Fruit fly (Drosophila melanogaster) whole organism, embryonic: ENCODE data around the gene dock.

Experiments
- Atf6 ChIP-seq: fragments of 200-800 bp; sonication (Bioruptor generic); IDR thresholded peaks from 2 replicates; pipeline ENCODE4 v1.3.6; 2022; ENCODE audit warnings: missing biosample characterization, missing genetic modification characterization
- B-H1 ChIP-seq: fragments of 200-800 bp; sonication (Bioruptor generic); IDR thresholded peaks from 3 replicates; pipeline ENCODE4 v1.3.6; 2022; ENCODE audit warnings: missing biosample characterization, missing genetic modification characterization
- Bgb ChIP-seq: fragments of 200-800 bp; sonication (Bioruptor generic); IDR thresholded peaks from 2 replicates; pipeline ENCODE4 v1.3.6; 2022; ENCODE audit warnings: missing biosample characterization, missing genetic modification characterization; ENCODE audit not compliant: partially characterized antibody
- CG10267 ChIP-seq: fragments of 200-800 bp; sonication (Bioruptor generic); optimal IDR thresholded peaks from 2 replicates; lab custom pipeline; 2018; ENCODE audit warnings: missing biosample characterization, mild to moderate bottlenecking, missing genetic modification characterization, moderate library complexity
- CG11085 ChIP-seq: fragments of 200-800 bp; sonication (Bioruptor generic); IDR thresholded peaks from 2 replicates; pipeline ENCODE4 v1.3.6; 2022; ENCODE audit warnings: missing biosample characterization, missing genetic modification characterization
- CG11093 ChIP-seq: fragments of 200-800 bp; sonication (Bioruptor generic); IDR thresholded peaks from 3 replicates; pipeline ENCODE4 v1.3.6; 2022; ENCODE audit warnings: missing biosample characterization, missing genetic modification characterization
- CG12155 ChIP-seq: fragments of 200-800 bp; sonication (Bioruptor generic); optimal IDR thresholded peaks from 3 replicates; lab custom pipeline; 2016; ENCODE audit warnings: missing biosample characterization, missing genetic modification characterization
- CG14860 ChIP-seq: fragments of 200-800 bp; sonication (Bioruptor generic); IDR thresholded peaks from 3 replicates; pipeline ENCODE4 v1.3.6; 2022; ENCODE audit warnings: missing biosample characterization, missing genetic modification characterization; ENCODE audit not compliant: partially characterized antibody
- CG15011 ChIP-seq: fragments of 200-800 bp; sonication (Bioruptor generic); optimal IDR thresholded peaks from 3 replicates; lab custom pipeline; 2018; ENCODE audit warnings: missing biosample characterization, mild to moderate bottlenecking, missing genetic modification characterization
- CG1529 ChIP-seq: fragments of 200-800 bp; sonication (Bioruptor generic); optimal IDR thresholded peaks from 3 replicates; lab custom pipeline; 2018; ENCODE audit warnings: missing biosample characterization, missing genetic modification characterization
- CG15696 ChIP-seq: fragments of 200-800 bp; sonication (Bioruptor generic); optimal IDR thresholded peaks from 2 replicates; lab custom pipeline; 2019; ENCODE audit warnings: missing biosample characterization, mild to moderate bottlenecking, missing genetic modification characterization, moderate library complexity
- CG1602 ChIP-seq: fragments of 200-800 bp; sonication (Bioruptor generic); optimal IDR thresholded peaks from 3 replicates; lab custom pipeline; 2016; ENCODE audit warnings: missing biosample characterization, missing genetic modification characterization
- CG1647 ChIP-seq: fragments of 200-800 bp; sonication (Bioruptor generic); optimal IDR thresholded peaks from 3 replicates; lab custom pipeline; 2016; ENCODE audit warnings: missing biosample characterization, missing genetic modification characterization
- CG16813 ChIP-seq: fragments of 200-800 bp; sonication (Bioruptor generic); IDR thresholded peaks from 3 replicates; pipeline ENCODE4 v1.3.6; 2022; ENCODE audit warnings: missing biosample characterization, missing genetic modification characterization; ENCODE audit not compliant: partially characterized antibody
- CG17612 ChIP-seq: fragments of 200-800 bp; sonication (Bioruptor generic); IDR thresholded peaks from 2 replicates; pipeline ENCODE4 v1.3.6; 2022; ENCODE audit warnings: missing biosample characterization, missing genetic modification characterization
- CG18262 ChIP-seq: fragments of 200-800 bp; optimal IDR thresholded peaks from 3 replicates; lab custom pipeline; 2019; ENCODE audit warnings: missing biosample characterization, mild to moderate bottlenecking, missing genetic modification characterization, moderate library complexity
- CG1832 ChIP-seq: fragments of 200-800 bp; sonication (Bioruptor generic); optimal IDR thresholded peaks from 2 replicates; lab custom pipeline; 2017; ENCODE audit warnings: missing biosample characterization, mild to moderate bottlenecking, missing genetic modification characterization, inconsistent platforms
- CG2116 ChIP-seq: fragments of 200-800 bp; sonication (Bioruptor generic); optimal IDR thresholded peaks from 3 replicates; lab custom pipeline; 2018; ENCODE audit warnings: missing biosample characterization, mild to moderate bottlenecking, missing genetic modification characterization
- CG2129 ChIP-seq: fragments of 200-800 bp; sonication (Bioruptor generic); IDR thresholded peaks from 2 replicates; pipeline ENCODE4 v1.3.6; 2022; ENCODE audit warnings: missing biosample characterization, missing genetic modification characterization; ENCODE audit not compliant: partially characterized antibody
- CG30020 ChIP-seq: fragments of 200-800 bp; optimal IDR thresholded peaks from 2 replicates; lab custom pipeline; 2019; ENCODE audit warnings: missing biosample characterization, mild to moderate bottlenecking, missing genetic modification characterization, moderate library complexity
- CG34422 ChIP-seq: fragments of 200-800 bp; sonication (Bioruptor generic); IDR thresholded peaks from 3 replicates; pipeline ENCODE4 v1.3.6; 2022; ENCODE audit warnings: missing biosample characterization, missing genetic modification characterization
- CG3726 ChIP-seq: fragments of 200-800 bp; sonication (Bioruptor generic); IDR thresholded peaks from 3 replicates; pipeline ENCODE4, ENCODE4 v1.3.6; 2022; ENCODE audit warnings: missing biosample characterization, missing genetic modification characterization
- CG6791 ChIP-seq: fragments of 200-800 bp; sonication (Bioruptor generic); IDR thresholded peaks from 3 replicates; pipeline ENCODE4 v1.3.6; 2022; ENCODE audit warnings: missing biosample characterization, missing genetic modification characterization; ENCODE audit not compliant: partially characterized antibody
- CG7987 ChIP-seq: fragments of 200-800 bp; sonication (Bioruptor generic); optimal IDR thresholded peaks from 2 replicates; lab custom pipeline; 2018; ENCODE audit warnings: missing biosample characterization, mild to moderate bottlenecking, missing genetic modification characterization, moderate library complexity
- CoRest ChIP-seq: fragments of 200-800 bp; sonication (Bioruptor generic); optimal IDR thresholded peaks from 3 replicates; lab custom pipeline; 2018; ENCODE audit warnings: missing biosample characterization, mild to moderate bottlenecking, missing genetic modification characterization, moderate library complexity
- CrebB ChIP-seq: fragments of 200-800 bp; sonication (Bioruptor generic); optimal IDR thresholded peaks from 3 replicates; lab custom pipeline; 2018; ENCODE audit warnings: missing biosample characterization, mild to moderate bottlenecking, missing genetic modification characterization
- Dad ChIP-seq: fragments of 200-800 bp; sonication (Bioruptor generic); optimal IDR thresholded peaks from 3 replicates; lab custom pipeline; 2016; ENCODE audit warnings: missing biosample characterization, missing genetic modification characterization
- Deaf1 ChIP-seq: fragments of 200-800 bp; optimal IDR thresholded peaks from 3 replicates; lab custom pipeline; 2019; ENCODE audit warnings: missing biosample characterization, mild to moderate bottlenecking, missing genetic modification characterization, moderate library complexity
- H15 ChIP-seq: fragments of 200-800 bp; sonication (Bioruptor generic); IDR thresholded peaks from 3 replicates; pipeline ENCODE4 v1.3.6; 2022; ENCODE audit warnings: missing biosample characterization, missing genetic modification characterization
- HLH54F ChIP-seq: fragments of 200-800 bp; sonication (Bioruptor generic); optimal IDR thresholded peaks from 3 replicates; lab custom pipeline; 2016; ENCODE audit warnings: missing biosample characterization, missing genetic modification characterization
- HmgZ ChIP-seq: fragments of 200-800 bp; sonication (Bioruptor generic); optimal IDR thresholded peaks from 2 replicates; lab custom pipeline; 2018; ENCODE audit warnings: missing biosample characterization, mild to moderate bottlenecking, missing genetic modification characterization
- Lim3 ChIP-seq: fragments of 200-800 bp; sonication (Bioruptor generic); IDR thresholded peaks from 2 replicates; pipeline ENCODE4 v1.3.6; 2022; ENCODE audit warnings: missing biosample characterization, missing genetic modification characterization
- Max ChIP-seq: fragments of 200-800 bp; sonication (Bioruptor generic); optimal IDR thresholded peaks from 2 replicates; lab custom pipeline; 2016; ENCODE audit warnings: missing biosample characterization, mild to moderate bottlenecking, missing genetic modification characterization
- Myb ChIP-seq: fragments of 200-800 bp; sonication (Bioruptor generic); optimal IDR thresholded peaks from 2 replicates; lab custom pipeline; 2016; ENCODE audit warnings: missing biosample characterization, missing genetic modification characterization
- NFAT ChIP-seq: fragments of 200-800 bp; sonication (Bioruptor generic); IDR thresholded peaks from 2 replicates; pipeline ENCODE4 v1.3.6; 2022; ENCODE audit warnings: missing biosample characterization, missing genetic modification characterization
- NfI ChIP-seq: fragments of 200-800 bp; sonication (Bioruptor generic); optimal IDR thresholded peaks from 3 replicates; lab custom pipeline; 2018; ENCODE audit warnings: missing biosample characterization, mild to moderate bottlenecking, missing genetic modification characterization, moderate library complexity
- Rfx ChIP-seq: fragments of 200-800 bp; sonication (Bioruptor generic); IDR thresholded peaks from 2 replicates; pipeline ENCODE4 v1.3.6; 2022; ENCODE audit warnings: missing biosample characterization, missing genetic modification characterization
- Stat92E ChIP-seq, 3 experiments: fragments of >200 bp in 2 of 3; fragments of 200-800 bp in 1 of 3; sonication (Bioruptor generic) in 1 of 3; optimal IDR thresholded peaks; 2 replicates each; lab custom pipeline; 2017 to 2019; ENCODE audit warnings: missing biosample characterization in 3 of 3, missing genetic modification characterization in 3 of 3, mild to moderate bottlenecking in 1 of 3, moderate library complexity in 1 of 3
- aop ChIP-seq: fragments of 200-800 bp; sonication (Bioruptor generic); IDR thresholded peaks from 2 replicates; pipeline ENCODE4 v1.3.6; 2022; ENCODE audit warnings: missing biosample characterization, missing genetic modification characterization
- dan ChIP-seq: fragments of 200-800 bp; sonication (Bioruptor generic); IDR thresholded peaks from 2 replicates; pipeline ENCODE4 v1.3.6; 2022; ENCODE audit warnings: missing biosample characterization, missing genetic modification characterization
- eyg ChIP-seq: fragments of 200-800 bp; sonication (Bioruptor generic); optimal IDR thresholded peaks from 3 replicates; lab custom pipeline; 2016; ENCODE audit warnings: missing biosample characterization, missing genetic modification characterization
- her ChIP-seq: fragments of 200-800 bp; sonication (Bioruptor generic); optimal IDR thresholded peaks from 2 replicates; lab custom pipeline; 2016; ENCODE audit warnings: missing biosample characterization, missing genetic modification characterization
- luna ChIP-seq: fragments of 200-800 bp; sonication (Bioruptor generic); optimal IDR thresholded peaks from 2 replicates; lab custom pipeline; 2016; ENCODE audit warnings: missing biosample characterization, missing genetic modification characterization
- mirr ChIP-seq: fragments of 200-800 bp; sonication (Bioruptor generic); optimal IDR thresholded peaks from 3 replicates; lab custom pipeline; 2018; ENCODE audit warnings: missing biosample characterization, mild to moderate bottlenecking, missing genetic modification characterization
- nau ChIP-seq: fragments of 200-800 bp; sonication (Bioruptor generic); optimal IDR thresholded peaks from 3 replicates; lab custom pipeline; 2017; ENCODE audit warnings: missing biosample characterization, mild to moderate bottlenecking, missing genetic modification characterization, missing genetic modification reagents
- sna ChIP-seq: fragments of 200-800 bp; sonication (Bioruptor generic); IDR thresholded peaks from 2 replicates; pipeline ENCODE4 v1.3.6; 2022; ENCODE audit warnings: missing biosample characterization, missing genetic modification characterization; ENCODE audit not compliant: partially characterized antibody
- stc ChIP-seq: fragments of 200-800 bp; sonication (Bioruptor generic); IDR thresholded peaks from 2 replicates; pipeline ENCODE4 v1.3.6; 2022; ENCODE audit warnings: missing biosample characterization, missing genetic modification characterization
- tgo ChIP-seq: fragments of 200-800 bp; sonication (Bioruptor generic); IDR thresholded peaks from 3 replicates; pipeline ENCODE4 v1.3.6; 2022; ENCODE audit warnings: missing biosample characterization, missing genetic modification characterization
- usp ChIP-seq: fragments of >200 bp; optimal IDR thresholded peaks from 2 replicates; lab custom pipeline; 2017; ENCODE audit warnings: missing biosample characterization, missing genetic modification characterization
- zfh1 ChIP-seq: fragments of 200-800 bp; sonication (Bioruptor generic); IDR thresholded peaks from 3 replicates; pipeline ENCODE4 v1.3.6; 2022; ENCODE audit warnings: missing biosample characterization, missing genetic modification characterization

Gene dock

DNA sequence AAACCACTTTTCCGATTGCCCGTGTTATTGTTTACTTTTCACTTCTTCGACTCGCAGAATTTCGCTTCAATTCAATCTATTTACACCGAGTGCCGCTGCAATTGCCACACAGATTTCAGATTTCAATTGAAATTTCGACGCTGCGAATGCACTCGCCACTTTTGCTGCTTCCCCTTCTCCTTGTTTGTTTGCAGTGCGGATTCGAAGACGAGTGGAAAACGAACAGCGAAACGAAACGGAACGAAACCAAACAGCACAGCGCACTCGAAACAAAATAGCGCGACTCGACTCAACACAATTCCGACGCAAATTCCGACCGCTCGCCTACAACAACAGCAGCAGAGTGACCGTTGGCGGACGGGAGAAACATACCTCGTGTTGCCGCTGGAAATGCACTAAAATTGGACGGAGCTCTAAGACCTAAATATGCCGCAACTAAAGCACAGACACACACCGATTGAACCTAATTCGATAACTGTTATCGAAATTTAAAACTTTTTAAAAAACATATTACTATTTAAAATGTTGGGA lies 25.0 kb downstream of the dock start, which contains the start of gene drongo (continued):
- TF ChIP-seq CG16813 (peak; percentile 50; the same call in 1 of the 3 replicates), nau (GFP tag; lab: Kevin White, UChicago) (peak; percentile 17), Atf6 (GFP tag; lab: Robert Waterston, UW) (peak; percentile 34; the same call in 1 of the 2 replicates), CG1647 (GFP tag; lab: Kevin White, UChicago) (no peak), CG11085 (GFP tag; lab: Robert Waterston, UW) (no peak), sna (GFP tag; lab: Robert Waterston, UW) (peak; percentile 52; the same call in 1 of the 2 replicates), zfh1 (GFP tag; lab: Robert Waterston, UW) (0 out of 3 replicates have a peak, but pooled peaks have one; percentile 43), CG1832 (GFP tag; lab: Kevin White, UChicago) (no peak), Lim3 (GFP tag; lab: Robert Waterston, UW) (no peak), CG11093 (no peak), NFAT (peak; percentile 47; the same call in 1 of the 2 replicates), aop (GFP tag; lab: Robert Waterston, UW) (no peak), Dad (GFP tag; lab: Kevin White, UChicago) (peak; percentile 38), mirr (peak; percentile 64), CG10267 (tag; lab: Kevin White, UChicago) (peak; percentile 51), CG7987 (peak; percentile 36), CG2116 (GFP tag; lab: Kevin White, UChicago) (peak; percentile 55), CG2129 (no peak), CG6791 (GFP tag; lab: Robert Waterston, UW) (peak; percentile 68), CoRest (tag; lab: Kevin White, UChicago) (peak; percentile 23), CG15011 (GFP tag; lab: Kevin White, UChicago) (no peak), Rfx (GFP tag; lab: Robert Waterston, UW) (peak; percentile 64), tgo (GFP tag; lab: Robert Waterston, UW) (no peak), HmgZ (tag; lab: Kevin White, UChicago) (peak; percentile 77), luna (GFP tag; lab: Kevin White, UChicago) (no peak), Bgb (GFP tag; lab: Robert Waterston, UW) (no peak; the same call in 1 of the 2 replicates), Myb (GFP tag; lab: Kevin White, UChicago) (peak; percentile 84), CG34422 (peak; percentile 60; the same call in 1 of the 3 replicates), H15 (no peak), Stat92E (GFP tag; optimal IDR thresholded peaks at IDR 0.05; lab: Kevin White, UChicago) (peak in 1 of 3 experiments; percentile 79), CG14860 (GFP tag; lab: Robert Waterston, UW) (0 out of 3 replicates have a peak, but pooled peaks have one; percentile 48), Deaf1 (tag; lab: Kevin White, UChicago) (peak; percentile 82), CG17612 (GFP tag; lab: Robert Waterston, UW) (no peak), CrebB (tag; lab: Kevin White, UChicago) (peak; percentile 69), CG1602 (no peak), stc (no peak; the same call in 1 of the 2 replicates), Max (GFP tag; lab: Kevin White, UChicago) (no peak), HLH54F (GFP tag; lab: Kevin White, UChicago) (no peak), eyg (no peak), CG15696 (no peak), CG30020 (tag; lab: Kevin White, UChicago) (peak; percentile 44), CG3726 (GFP tag; lab: Robert Waterston, UW) (no peak), NfI (GFP tag; lab: Kevin White, UChicago) (peak; percentile 34), B-H1 (no peak), CG18262 (tag; lab: Kevin White, UChicago) (peak; percentile 9), CG1529 (GFP tag; lab: Kevin White, UChicago) (peak; percentile 16), usp (GFP tag; lab: Kevin White, UChicago) (no peak), CG12155 (peak; percentile 60), dan (GFP tag; lab: Robert Waterston, UW) (no peak), her (peak; percentile 67)
